Fruit fly (Drosophila melanogaster): ENCODE results near the gene CG14689.

The CG14689 gene

DNA sequence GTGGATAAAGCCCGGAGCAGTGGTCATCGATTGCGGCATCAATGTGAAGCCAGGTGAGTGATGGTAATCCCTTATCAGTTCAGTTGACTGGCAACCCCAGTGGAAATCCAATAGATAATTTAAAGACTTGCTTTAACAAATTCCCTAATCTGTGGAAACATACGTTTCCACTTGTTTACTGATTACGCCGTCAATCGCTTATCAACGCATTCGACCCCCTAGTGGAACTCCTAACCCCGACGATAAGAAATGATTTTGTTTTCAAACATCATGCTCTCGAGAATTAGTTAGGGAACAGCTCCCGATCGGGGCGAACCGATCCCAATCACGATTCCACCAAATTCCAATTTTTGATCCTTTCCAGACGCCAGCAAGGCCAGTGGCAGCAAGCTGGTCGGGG is 10.4 kb downstream of the CG14689 start:
- TF ChIP-seq CG8478 (optimal IDR thresholded peaks at IDR 0.05), result no peak
- TF ChIP-seq Dll (optimal IDR thresholded peaks at IDR 0.05), result no peak
- TF ChIP-seq psq (optimal IDR thresholded peaks at IDR 0.05), result no peak
- no peak for TF ChIP-seq EcR (GFP tag; optimal IDR thresholded peaks at IDR 0.05)
- TF ChIP-seq pan (optimal IDR thresholded peaks at IDR 0.05), result no peak
- TF ChIP-seq usp (GFP tag; optimal IDR thresholded peaks at IDR 0.05), result no peak

DNA sequence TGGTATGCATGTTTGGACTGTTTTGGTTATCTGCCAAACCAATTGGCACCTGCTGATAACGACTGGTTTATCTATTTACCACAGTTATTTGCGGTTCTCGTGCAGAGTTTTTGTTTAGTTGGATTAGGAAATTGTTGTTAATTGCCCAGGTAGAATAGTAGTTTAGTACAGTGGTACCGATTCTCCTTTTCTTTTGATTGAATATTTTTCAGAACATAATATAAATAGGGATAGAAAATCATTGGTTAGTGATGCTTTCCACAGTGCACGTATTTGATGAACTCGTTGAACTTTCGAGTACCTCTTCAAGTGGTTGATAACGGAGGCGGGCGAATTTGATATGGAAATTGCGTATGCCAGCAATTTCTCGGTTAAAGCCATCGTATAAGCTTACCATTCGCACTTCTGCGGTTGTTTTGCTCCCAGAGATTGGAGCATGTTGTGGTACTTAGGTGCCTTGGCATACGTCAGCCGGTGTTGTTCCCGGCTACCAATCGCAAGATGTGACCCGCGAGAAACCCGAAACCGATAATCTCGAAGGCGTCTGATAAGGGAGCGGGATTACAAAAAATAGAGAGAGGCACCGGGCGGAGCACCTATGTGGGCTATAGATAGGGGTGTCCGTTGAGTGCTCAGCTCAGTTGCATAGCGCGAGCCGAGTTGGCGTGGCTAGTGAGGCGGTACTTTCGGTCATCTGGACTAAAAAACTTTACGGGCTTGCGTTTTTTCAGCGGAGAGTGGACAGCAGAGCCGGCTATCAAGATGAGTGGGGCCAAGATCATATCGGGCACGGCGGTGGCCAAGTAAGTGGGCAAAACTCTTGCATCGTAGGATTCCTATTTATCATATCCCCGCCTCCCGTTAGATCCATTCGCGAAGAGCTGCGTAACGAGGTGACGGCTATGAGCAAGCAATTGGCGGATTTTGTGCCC is 11.8 kb downstream of the CG14689 start:
- TF ChIP-seq Dll (optimal IDR thresholded peaks at IDR 0.05), result no peak

- TF ChIP-seq Dll (optimal IDR thresholded peaks at IDR 0.05) (no peak), psq (optimal IDR thresholded peaks at IDR 0.05) (no peak), usp (GFP tag; optimal IDR thresholded peaks at IDR 0.05) (no peak), CG8478 (optimal IDR thresholded peaks at IDR 0.05) (no peak), pan (optimal IDR thresholded peaks at IDR 0.05) (no peak), EcR (GFP tag; optimal IDR thresholded peaks at IDR 0.05) (no peak)
Measured at dm6 chr3R:10696371-10696777, 14.7 kb downstream of the CG14689 start, which contains the start of the genes pug, CG14683 and CG46459. TSS of gene pug (plus strand) at chr3R:10696534. TSS of gene CG14683 (plus strand) at chr3R:10696647. TSS of gene CG46459 (plus strand) at chr3R:10696647.

DNA sequence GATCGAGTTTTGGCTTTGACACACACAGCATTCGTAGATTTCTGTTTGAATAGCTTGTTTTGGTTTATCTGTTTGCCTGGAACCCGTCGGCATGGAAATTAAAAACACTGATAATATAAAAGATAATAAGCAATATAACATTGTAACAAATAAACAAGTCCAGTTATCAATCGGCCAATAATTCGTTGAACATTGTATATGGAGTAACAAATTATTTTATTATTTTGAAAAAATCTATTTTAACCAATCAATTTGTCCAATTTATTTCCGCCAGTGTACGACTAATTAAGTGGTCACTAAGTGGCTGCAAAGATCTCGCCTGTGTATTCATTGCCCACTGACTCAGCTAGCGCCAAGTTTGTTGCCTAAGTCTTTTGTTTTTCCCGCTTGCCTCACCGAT is 22.2 kb downstream of the CG14689 start:
- TF ChIP-seq pan (optimal IDR thresholded peaks at IDR 0.05), result no peak
- no peak for TF ChIP-seq psq (optimal IDR thresholded peaks at IDR 0.05)
- no peak for TF ChIP-seq CG8478 (optimal IDR thresholded peaks at IDR 0.05)
- no peak for TF ChIP-seq EcR (GFP tag; optimal IDR thresholded peaks at IDR 0.05)
- no peak for TF ChIP-seq Dll (optimal IDR thresholded peaks at IDR 0.05)
- TF ChIP-seq usp (GFP tag; optimal IDR thresholded peaks at IDR 0.05), result no peak

dm6 chr3R:10688160-10688559 is 22.9 kb downstream of the CG14689 start:
- TF ChIP-seq usp (GFP tag; optimal IDR thresholded peaks at IDR 0.05), result no peak
- no peak for TF ChIP-seq CG8478 (optimal IDR thresholded peaks at IDR 0.05)
- TF ChIP-seq Dll (optimal IDR thresholded peaks at IDR 0.05), result no peak
- no peak for TF ChIP-seq pan (optimal IDR thresholded peaks at IDR 0.05)
- TF ChIP-seq psq (optimal IDR thresholded peaks at IDR 0.05), result no peak

DNA sequence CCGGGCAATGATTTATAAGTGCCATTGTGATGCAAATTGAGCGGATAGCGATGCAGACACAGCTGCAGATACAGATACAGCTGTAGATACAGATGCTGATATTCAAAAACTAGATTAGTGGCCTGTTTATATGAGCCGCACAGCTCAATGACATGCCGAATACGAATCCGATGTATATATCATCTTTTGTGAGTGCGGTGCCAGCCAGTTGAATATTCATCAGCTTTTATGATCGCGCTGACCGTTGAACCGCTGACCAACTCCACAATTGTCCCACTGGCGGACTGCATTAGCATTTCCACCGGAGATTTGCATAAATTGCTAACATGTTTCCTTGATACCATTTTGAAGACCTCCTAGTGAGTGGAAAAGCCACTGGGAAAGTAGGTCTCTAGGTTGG is 23.7 kb downstream of the CG14689 start:
- TF ChIP-seq psq (optimal IDR thresholded peaks at IDR 0.05), result no peak
- TF ChIP-seq CG8478 (optimal IDR thresholded peaks at IDR 0.05), result no peak
- no peak for TF ChIP-seq usp (GFP tag; optimal IDR thresholded peaks at IDR 0.05)
- TF ChIP-seq EcR (GFP tag; optimal IDR thresholded peaks at IDR 0.05), result no peak
- TF ChIP-seq Dll (optimal IDR thresholded peaks at IDR 0.05), result no peak
- no peak for TF ChIP-seq pan (optimal IDR thresholded peaks at IDR 0.05)

DNA sequence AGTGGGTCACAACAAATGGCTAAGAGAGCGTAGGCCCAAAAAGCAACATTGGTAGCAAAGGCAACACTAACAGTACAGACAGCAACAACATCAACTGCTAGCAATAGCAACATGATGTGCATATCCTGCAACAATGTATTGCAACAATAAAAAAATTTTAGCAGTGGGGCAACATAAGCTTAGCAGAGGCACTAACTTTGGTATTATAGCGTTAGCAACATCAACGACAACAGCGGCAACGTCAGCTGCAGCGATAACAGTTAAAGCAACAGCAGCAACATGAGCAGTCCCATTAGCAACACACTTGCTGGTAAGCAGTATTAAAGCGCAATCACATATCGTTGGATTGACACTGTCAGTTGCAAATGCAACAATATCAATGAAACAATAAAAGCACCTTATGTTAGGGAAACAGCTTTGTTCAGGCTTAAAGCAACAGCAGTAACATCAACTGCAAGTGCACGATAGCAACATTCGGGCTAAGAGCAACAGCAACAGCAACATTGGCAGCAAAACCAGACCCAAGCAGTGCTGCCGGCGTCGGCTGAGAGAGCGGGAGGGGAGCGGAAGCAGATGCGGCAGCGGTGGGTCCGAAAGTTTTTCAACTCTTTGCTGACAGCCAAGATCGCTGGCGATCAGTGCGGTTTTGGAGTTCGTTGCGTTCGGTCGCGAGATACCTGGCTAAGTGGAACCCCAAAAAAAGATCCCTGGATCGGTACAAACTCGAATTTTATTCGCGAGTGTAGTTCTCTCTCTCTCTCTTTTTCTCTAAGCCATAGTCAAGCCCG is 24.5 kb downstream of the CG14689 start, which contains the start of gene Skel:
TSS of gene Skel (plus strand) at position 637 of the 788 bp plus-strand sequence.
- no peak for TF ChIP-seq Dll (optimal IDR thresholded peaks at IDR 0.05)

- TF ChIP-seq psq (optimal IDR thresholded peaks at IDR 0.05), result no peak
- TF ChIP-seq pan (optimal IDR thresholded peaks at IDR 0.05), result no peak
- TF ChIP-seq CG8478 (optimal IDR thresholded peaks at IDR 0.05), result no peak
- no peak for TF ChIP-seq EcR (GFP tag; optimal IDR thresholded peaks at IDR 0.05)
- TF ChIP-seq usp (GFP tag; optimal IDR thresholded peaks at IDR 0.05), result no peak
- no peak for TF ChIP-seq Dll (optimal IDR thresholded peaks at IDR 0.05)
Measured at dm6 chr3R:10684284-10684683, 26.8 kb downstream of the CG14689 start.

DNA sequence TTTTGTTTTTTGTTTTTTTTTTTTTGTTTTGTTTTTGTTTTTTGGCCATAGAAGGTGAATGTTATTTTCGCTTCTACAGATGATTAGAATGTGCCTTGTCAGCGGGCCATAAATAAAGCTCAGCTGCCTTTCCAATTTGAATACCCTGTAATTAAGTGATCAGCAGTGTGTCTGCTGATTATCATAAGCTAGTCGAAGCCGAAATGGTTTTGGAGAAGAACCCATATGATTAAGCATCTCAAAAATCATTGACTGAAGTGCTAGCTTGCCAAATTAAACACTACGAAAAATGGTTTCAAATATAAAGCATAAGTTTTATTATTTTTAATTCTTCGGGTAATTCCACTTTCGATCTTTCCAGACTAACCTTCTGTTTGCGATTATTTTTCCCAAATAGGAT is 27.8 kb downstream of the CG14689 start:
- no peak for TF ChIP-seq Dll (optimal IDR thresholded peaks at IDR 0.05)
- TF ChIP-seq pan (optimal IDR thresholded peaks at IDR 0.05), result no peak
- no peak for TF ChIP-seq EcR (GFP tag; optimal IDR thresholded peaks at IDR 0.05)
- no peak for TF ChIP-seq usp (GFP tag; optimal IDR thresholded peaks at IDR 0.05)
- no peak for TF ChIP-seq psq (optimal IDR thresholded peaks at IDR 0.05)
- TF ChIP-seq CG8478 (optimal IDR thresholded peaks at IDR 0.05), result no peak

- TF ChIP-seq pan (optimal IDR thresholded peaks at IDR 0.05) (no peak), usp (GFP tag; optimal IDR thresholded peaks at IDR 0.05) (no peak), EcR (GFP tag; optimal IDR thresholded peaks at IDR 0.05) (no peak), CG8478 (optimal IDR thresholded peaks at IDR 0.05) (no peak), psq (optimal IDR thresholded peaks at IDR 0.05) (no peak), Dll (optimal IDR thresholded peaks at IDR 0.05) (no peak)
Measured at dm6 chr3R:10681682-10681962, 29.4 kb downstream of the CG14689 start.

DNA sequence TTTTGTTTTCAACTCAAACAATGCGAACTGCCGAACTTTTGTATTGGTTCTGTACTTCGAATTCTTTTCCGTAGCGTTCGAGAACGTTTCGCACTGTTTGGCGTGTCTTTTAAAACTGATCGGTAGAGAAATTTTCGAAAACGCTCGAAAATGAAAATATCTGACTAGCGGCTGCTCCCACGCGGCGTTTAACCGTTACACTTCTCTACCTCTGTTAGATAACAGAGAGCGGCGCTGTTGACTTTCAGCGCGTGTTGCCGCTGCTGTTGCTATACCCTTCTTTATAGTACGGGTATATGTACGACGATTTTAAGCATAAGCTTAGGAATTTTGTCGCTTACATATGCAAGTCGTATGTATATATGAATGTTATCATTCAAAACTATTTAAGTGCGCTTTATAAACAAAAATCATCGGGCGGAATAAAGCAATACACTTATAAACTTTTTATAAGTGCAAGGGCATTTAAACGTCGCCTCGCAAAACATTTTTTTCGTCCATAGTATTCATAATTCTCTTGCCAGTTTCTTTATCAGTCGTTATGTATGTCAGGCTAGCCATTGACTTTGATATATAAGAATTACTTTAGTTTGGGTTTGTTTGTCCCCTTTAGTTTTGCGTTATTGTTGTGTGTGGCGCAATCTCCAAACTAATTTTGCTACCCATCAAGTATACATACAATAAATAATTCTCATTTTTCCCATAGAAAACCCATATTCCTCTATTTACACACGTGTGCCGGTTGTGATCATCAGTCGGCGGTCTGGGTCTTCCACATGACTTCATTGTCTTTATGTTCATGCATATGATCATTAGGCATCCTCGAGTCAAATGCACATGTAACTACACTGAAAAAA is 30.0 kb downstream of the CG14689 start, which contains the start of gene Phyhd1:
TSS of gene Phyhd1 (minus strand) at position 101 of the 857 bp plus-strand sequence.
- TF ChIP-seq psq (optimal IDR thresholded peaks at IDR 0.05) (no peak), usp (GFP tag; optimal IDR thresholded peaks at IDR 0.05) (no peak), CG8478 (optimal IDR thresholded peaks at IDR 0.05) (no peak), pan (optimal IDR thresholded peaks at IDR 0.05) (no peak), EcR (GFP tag; optimal IDR thresholded peaks at IDR 0.05) (no peak), Dll (optimal IDR thresholded peaks at IDR 0.05) (no peak)

Data from whole organism.